Worm (Caenorhabditis elegans) whole organism, L4/young adult: ENCODE measurements around the gene B0244.10.

Experiments
- W03F9.2 ChIP-seq: fragments of 150-350 bp; optimal IDR thresholded peaks from 2 replicates; lab custom pipeline; 2014; ENCODE audit warnings: missing biosample characterization, missing genetic modification characterization
- dao-5 ChIP-seq: sonication (generic microtip); optimal IDR thresholded peaks from 2 replicates; lab custom pipeline; 2016; ENCODE audit warnings: missing genotype, missing genetic modification characterization, moderate library complexity, missing compliant biosample characterization
- him-1 ChIP-seq: sonication (generic microtip); optimal IDR thresholded peaks from 2 replicates; lab custom pipeline; 2016; ENCODE audit warnings: missing genotype, missing genetic modification reagents, missing genetic modification characterization, missing compliant biosample characterization

The B0244.10 gene

ce11 chrIII:5734905-5735304, at the start of gene B0244.10:
TSS of gene B0244.10 (plus strand) at chrIII:5735158.
- TF ChIP-seq W03F9.2 (no peak), dao-5 (tag; lab: Kevin White, UChicago) (no peak), him-1 (tag; lab: Kevin White, UChicago) (no peak)

- TF ChIP-seq W03F9.2 (no peak), dao-5 (tag; lab: Kevin White, UChicago) (no peak), him-1 (tag; lab: Kevin White, UChicago) (no peak)
These were observed 46.7 kb upstream of the B0244.10 start for ce11 chrIII:5688246-5688645.

- TF ChIP-seq W03F9.2 (no peak), dao-5 (tag; lab: Kevin White, UChicago) (no peak), him-1 (tag; lab: Kevin White, UChicago) (no peak)
These were observed 43.1 kb upstream of the B0244.10 start for ce11 chrIII:5691826-5692225.

- no peak for TF ChIP-seq dao-5 (tag; lab: Kevin White, UChicago)
- TF ChIP-seq W03F9.2: peak; percentile 2
These were observed 42.3 kb upstream of the B0244.10 start, which contains the start of the genes abi-1 and arle-14 for ce11 chrIII:5692690-5693089. TSS of gene abi-1 (minus strand) at chrIII:5692740. TSS of gene arle-14 (plus strand) at chrIII:5692906.

- TF ChIP-seq W03F9.2 (no peak), him-1 (tag; lab: Kevin White, UChicago) (no peak), dao-5 (tag; lab: Kevin White, UChicago) (no peak)
These were observed 41.2 kb upstream of the B0244.10 start, which contains the start of gene B0336.13 for ce11 chrIII:5693736-5694135. TSS of gene B0336.13 (plus strand) at chrIII:5694036.

ce11 chrIII:5697266-5697665, 37.7 kb upstream of the B0244.10 start, which contains the start of gene B0336.7:
TSS of gene B0336.7 (minus strand) at chrIII:5697366.
- TF ChIP-seq dao-5 (tag; lab: Kevin White, UChicago) (no peak), W03F9.2 (no peak), him-1 (tag; lab: Kevin White, UChicago) (no peak)

ce11 chrIII:5697963-5698730, 36.8 kb upstream of the B0244.10 start, which contains the start of the genes lgg-3 and rgs-5:
TSS of gene lgg-3 (minus strand) at chrIII:5698013.
TSS of gene rgs-5 (plus strand) at chrIII:5698555.
- TF ChIP-seq dao-5 (tag; lab: Kevin White, UChicago) (no peak), him-1 (tag; lab: Kevin White, UChicago) (no peak), W03F9.2 (peak; percentile 73)

- TF ChIP-seq dao-5 (tag; lab: Kevin White, UChicago) (no peak), him-1 (tag; lab: Kevin White, UChicago) (no peak), W03F9.2 (no peak)
These were observed 33.5 kb upstream of the B0244.10 start for ce11 chrIII:5701491-5701890.

- no peak for TF ChIP-seq W03F9.2
- TF ChIP-seq him-1 (tag; lab: Kevin White, UChicago): no peak
- no peak for TF ChIP-seq dao-5 (tag; lab: Kevin White, UChicago)
These were observed 29.6 kb upstream of the B0244.10 start, which contains the start of gene swp-1 for ce11 chrIII:5705228-5705888. TSS of gene swp-1 (minus strand) at chrIII:5705525.

ce11 chrIII:5706077-5706627, 28.8 kb upstream of the B0244.10 start, which contains the start of gene rpl-23:
TSS of gene rpl-23 (minus strand) at chrIII:5706127.
- TF ChIP-seq him-1 (tag; lab: Kevin White, UChicago) (peak; percentile 52), W03F9.2 (peak; percentile 94), dao-5 (tag; lab: Kevin White, UChicago) (no peak)

- TF ChIP-seq dao-5 (tag; lab: Kevin White, UChicago): no peak
- TF ChIP-seq him-1 (tag; lab: Kevin White, UChicago): no peak
- TF ChIP-seq W03F9.2: no peak
These were observed 27.4 kb upstream of the B0244.10 start for ce11 chrIII:5707546-5707945.

ce11 chrIII:5708024-5708423, 26.9 kb upstream of the B0244.10 start:
- TF ChIP-seq W03F9.2 (no peak), him-1 (tag; lab: Kevin White, UChicago) (no peak), dao-5 (tag; lab: Kevin White, UChicago) (no peak)

- TF ChIP-seq dao-5 (tag; lab: Kevin White, UChicago) (no peak), W03F9.2 (no peak), him-1 (tag; lab: Kevin White, UChicago) (no peak)
These were observed 25.7 kb upstream of the B0244.10 start, which contains the start of gene hpo-28 for ce11 chrIII:5709224-5709623. TSS of gene hpo-28 (minus strand) at chrIII:5709324.
